Fruit fly (Drosophila melanogaster): ENCODE measurements around the gene Sh.
A peak's percentile ranks its signal among the peaks of the same experiment; 100 is the strongest.

The Sh gene

dm6 chrX:18094747-18095352, 31.8 kb upstream of the Sh start (continued):
- TF ChIP-seq CG10565 (GFP tag; optimal IDR thresholded peaks at IDR 0.05) (no peak), CG2120 (GFP tag; optimal IDR thresholded peaks at IDR 0.05) (peak; percentile 57), D19A (tag; optimal IDR thresholded peaks at IDR 0.05) (peak; percentile 4), unc-4 (GFP tag; IDR thresholded peaks at IDR 0.05; ENCODE audit: partially characterized antibody) (no peak), ci (GFP tag; IDR thresholded peaks at IDR 0.05) (peak; percentile 17; the same call in 1 of the 3 replicates), kni (GFP tag; optimal IDR thresholded peaks at IDR 0.05) (no peak), CG13424 (tag; optimal IDR thresholded peaks at IDR 0.05) (peak; percentile 37), ham (GFP tag; IDR thresholded peaks at IDR 0.05) (no peak), scrt (GFP tag; optimal IDR thresholded peaks at IDR 0.05) (peak; percentile 2), Fer3 (tag; optimal IDR thresholded peaks at IDR 0.05) (peak; percentile 53), Sox102F (GFP tag; optimal IDR thresholded peaks at IDR 0.05) (peak; percentile 46), Gug (GFP tag; IDR thresholded peaks at IDR 0.05) (no peak), CG18476 (GFP tag; optimal IDR thresholded peaks at IDR 0.05) (no peak), zfh1 (GFP tag; IDR thresholded peaks at IDR 0.05) (no peak), CG16779 (GFP tag; IDR thresholded peaks at IDR 0.05) (no peak), CG4617 (GFP tag; optimal IDR thresholded peaks at IDR 0.05; ENCODE audit: borderline replicate concordance) (no peak), CoRest (tag; optimal IDR thresholded peaks at IDR 0.05) (peak; percentile 44), CG10209 (GFP tag; optimal IDR thresholded peaks at IDR 0.05) (peak; percentile 30), trh (GFP tag; optimal IDR thresholded peaks at IDR 0.05) (no peak), CG1602 (GFP tag; optimal IDR thresholded peaks at IDR 0.05) (no peak), hkb (optimal IDR thresholded peaks at IDR 0.05) (no peak), hkb (GFP tag; IDR thresholded peaks at IDR 0.05) (peak; percentile 43; the same call in 1 of the 2 replicates), aop (GFP tag; IDR thresholded peaks at IDR 0.05) (no peak), CG8281 (tag; optimal IDR thresholded peaks at IDR 0.05) (no peak), NFAT (GFP tag; IDR thresholded peaks at IDR 0.05) (no peak; the same call in 1 of the 2 replicates), Hand (GFP tag; optimal IDR thresholded peaks at IDR 0.05) (no peak), nau (GFP tag; optimal IDR thresholded peaks at IDR 0.05) (no peak), cg (GFP tag; optimal IDR thresholded peaks at IDR 0.05) (no peak), Ptx1 (GFP tag; IDR thresholded peaks at IDR 0.05) (no peak), CG12769 (tag; optimal IDR thresholded peaks at IDR 0.05) (peak; percentile 54), CG14710 (tag; optimal IDR thresholded peaks at IDR 0.05) (no peak), amos (GFP tag; IDR thresholded peaks at IDR 0.05; ENCODE audit: partially characterized antibody) (no peak), fd96Cb (tag; optimal IDR thresholded peaks at IDR 0.05) (peak; percentile 25), vfl (GFP tag; optimal IDR thresholded peaks at IDR 0.05) (no peak), luna (GFP tag; optimal IDR thresholded peaks at IDR 0.05) (no peak), CG9727 (GFP tag; optimal IDR thresholded peaks at IDR 0.05) (peak; percentile 40), hb (GFP tag; IDR thresholded peaks at IDR 0.05; ENCODE audit: partially characterized antibody) (no peak), CG15269 (tag; optimal IDR thresholded peaks at IDR 0.05) (peak; percentile 74), CG7963 (GFP tag; IDR thresholded peaks at IDR 0.05; ENCODE audit: partially characterized antibody) (no peak), CG13894 (tag; optimal IDR thresholded peaks at IDR 0.05) (peak; percentile 25), CG6272 (GFP tag; IDR thresholded peaks at IDR 0.05) (no peak), CG2199 (GFP tag; IDR thresholded peaks at IDR 0.05) (no peak), Rfx (GFP tag; IDR thresholded peaks at IDR 0.05) (peak; percentile 63), CG8388 (GFP tag; optimal IDR thresholded peaks at IDR 0.05) (no peak), maf-S (GFP tag; optimal IDR thresholded peaks at IDR 0.05) (no peak), Camta (GFP tag; optimal IDR thresholded peaks at IDR 0.05) (no peak), CG7786 (GFP tag; optimal IDR thresholded peaks at IDR 0.05) (no peak), mam (GFP tag; optimal IDR thresholded peaks at IDR 0.05) (no peak), p53 (GFP tag; optimal IDR thresholded peaks at IDR 0.05) (no peak), NfI (GFP tag; optimal IDR thresholded peaks at IDR 0.05) (peak; percentile 35)

All from whole organism, embryonic.